Fruit fly (Drosophila melanogaster) whole organism, wandering third instar larva: ENCODE data around the gene nesd.
A peak's percentile ranks its signal among the peaks of the same experiment; 100 is the strongest.

Source experiments
- Abd-B ChIP-seq: fragments of >200 bp; optimal IDR thresholded peaks from 2 replicates; lab custom pipeline; 2017; ENCODE audit warnings: missing biosample characterization, missing genetic modification characterization
- CG32264 ChIP-seq: fragments of 200-800 bp; sonication (Bioruptor generic); optimal IDR thresholded peaks from 2 replicates; lab custom pipeline; 2016; ENCODE audit warnings: missing biosample characterization, missing genetic modification characterization
- CG9705 ChIP-seq: fragments of 200-800 bp; sonication (Bioruptor generic); optimal IDR thresholded peaks from 2 replicates; lab custom pipeline; 2018; ENCODE audit warnings: missing biosample characterization, mild to moderate bottlenecking, missing genetic modification characterization
- CrebA ChIP-seq: fragments of 200-800 bp; sonication (Bioruptor generic); optimal IDR thresholded peaks from 2 replicates; lab custom pipeline; 2016; ENCODE audit warnings: missing biosample characterization, mild to moderate bottlenecking, missing genetic modification characterization, borderline replicate concordance
- Dfd ChIP-seq: fragments of >200 bp; optimal IDR thresholded peaks from 2 replicates; lab custom pipeline; 2017; ENCODE audit warnings: missing biosample characterization, missing genetic modification characterization
- Dif ChIP-seq: fragments of 200-275, 200-300 bp; sonication (Bioruptor generic); optimal IDR thresholded peaks from 2 replicates; lab custom pipeline; 2018; ENCODE audit warnings: missing biosample characterization, missing genetic modification characterization; ENCODE audit not compliant: partially characterized antibody
- GATAd ChIP-seq: sonication (Bioruptor generic); optimal IDR thresholded peaks from 2 replicates; lab custom pipeline; 2016; ENCODE audit warnings: missing biosample characterization, missing genetic modification characterization
- HLH106 ChIP-seq: fragments of 200-800 bp; optimal IDR thresholded peaks from 3 replicates; lab custom pipeline; 2019; ENCODE audit warnings: missing biosample characterization, mild to moderate bottlenecking, missing genetic modification characterization, moderate library complexity
- Hnf4 ChIP-seq: fragments of 200-800 bp; sonication (Bioruptor generic); optimal IDR thresholded peaks from 2 replicates; lab custom pipeline; 2016; ENCODE audit warnings: missing biosample characterization, mild to moderate bottlenecking, missing genetic modification characterization
- Hr78 ChIP-seq: fragments of >200 bp; optimal IDR thresholded peaks from 2 replicates; lab custom pipeline; 2017; ENCODE audit warnings: missing biosample characterization, missing genetic modification characterization
- Hr83 ChIP-seq: fragments of 200-300 bp; sonication (Bioruptor generic); optimal IDR thresholded peaks from 2 replicates; lab custom pipeline; 2016; ENCODE audit warnings: missing biosample characterization, mild to moderate bottlenecking, missing genetic modification characterization, moderate library complexity; ENCODE audit not compliant: poor library complexity, severe bottlenecking
- Jra ChIP-seq: sonication (Bioruptor generic); optimal IDR thresholded peaks from 2 replicates; lab custom pipeline; 2016; ENCODE audit warnings: missing biosample characterization, missing genetic modification characterization
- Mio ChIP-seq: sonication (Bioruptor generic); optimal IDR thresholded peaks from 2 replicates; lab custom pipeline; 2016; ENCODE audit warnings: missing biosample characterization, missing genetic modification characterization
- Myc ChIP-seq: fragments of >200 bp; optimal IDR thresholded peaks from 2 replicates; lab custom pipeline; 2017
- OdsH ChIP-seq: fragments of 200-800 bp; sonication (Bioruptor generic); optimal IDR thresholded peaks from 2 replicates; lab custom pipeline; 2016; ENCODE audit warnings: missing biosample characterization, mild to moderate bottlenecking, missing genetic modification characterization
- Rel ChIP-seq, 2 experiments: fragments of 200-800 bp; sonication (Bioruptor generic) in 1 of 2; optimal IDR thresholded peaks; 2 replicates in 1 of 2; 3 replicates in 1 of 2; lab custom pipeline; 2016 to 2019; ENCODE audit warnings: mild to moderate bottlenecking in 2 of 2, missing biosample characterization in 2 of 2, missing genetic modification characterization in 2 of 2, moderate library complexity in 1 of 2
- Sp1 ChIP-seq: fragments of 200-800 bp; sonication (Bioruptor generic); optimal IDR thresholded peaks from 3 replicates; lab custom pipeline; 2019; ENCODE audit warnings: missing biosample characterization, mild to moderate bottlenecking, missing genetic modification characterization, moderate library complexity
- Vsx2 ChIP-seq: fragments of 200-300, 225-300 bp; sonication (Bioruptor generic); optimal IDR thresholded peaks from 2 replicates; lab custom pipeline; 2018; ENCODE audit warnings: missing biosample characterization, missing genetic modification characterization; ENCODE audit not compliant: partially characterized antibody
- br ChIP-seq: fragments of 200-800 bp; sonication (Bioruptor generic); optimal IDR thresholded peaks from 2 replicates; lab custom pipeline; 2016; ENCODE audit warnings: missing biosample characterization, missing genetic modification characterization
- brk ChIP-seq: fragments of 200-800 bp; sonication (Bioruptor generic); optimal IDR thresholded peaks from 2 replicates; lab custom pipeline; 2016; ENCODE audit warnings: missing biosample characterization, mild to moderate bottlenecking, missing genetic modification characterization
- dl ChIP-seq, 2 experiments: fragments of 175-275, 200-275 bp in 1 of 2; fragments of 200-275 bp in 1 of 2; sonication (Bioruptor generic); optimal IDR thresholded peaks; lab custom pipeline; 2018; ENCODE audit warnings: mild to moderate bottlenecking in 2 of 2, missing biosample characterization in 2 of 2, missing genetic modification characterization in 2 of 2, moderate library complexity in 2 of 2; ENCODE audit not compliant: partially characterized antibody in 2 of 2, insufficient read depth in 1 of 2
- dmrt93B ChIP-seq: fragments of 200-800 bp; sonication (Bioruptor generic); optimal IDR thresholded peaks from 2 replicates; lab custom pipeline; 2018; ENCODE audit warnings: missing biosample characterization, mild to moderate bottlenecking, missing genetic modification characterization
- dsf ChIP-seq: sonication (Bioruptor generic); optimal IDR thresholded peaks from 2 replicates; lab custom pipeline; 2016; ENCODE audit warnings: missing biosample characterization, missing genetic modification characterization, borderline replicate concordance
- ey ChIP-seq: fragments of 200-800 bp; sonication (Bioruptor generic); optimal IDR thresholded peaks from 2 replicates; lab custom pipeline; 2016; ENCODE audit warnings: missing biosample characterization, missing genetic modification characterization
- foxo ChIP-seq, 2 experiments: fragments of 200-800 bp; sonication (Bioruptor generic); optimal IDR thresholded peaks; 2 replicates in 1 of 2; 3 replicates in 1 of 2; lab custom pipeline; 2016 to 2017; ENCODE audit warnings: missing biosample characterization in 2 of 2, missing genetic modification characterization in 2 of 2
- fru ChIP-seq: fragments of 200-800 bp; sonication (Bioruptor generic); optimal IDR thresholded peaks from 3 replicates; lab custom pipeline; 2016; ENCODE audit warnings: missing biosample characterization, mild to moderate bottlenecking, missing genetic modification characterization
- h ChIP-seq: fragments of 200-800 bp; sonication (Bioruptor generic); optimal IDR thresholded peaks from 3 replicates; lab custom pipeline; 2016; ENCODE audit warnings: missing biosample characterization, mild to moderate bottlenecking, missing genetic modification characterization
- jim ChIP-seq: fragments of 175-275, 200-325 bp; sonication (Bioruptor generic); optimal IDR thresholded peaks from 2 replicates; lab custom pipeline; 2016; ENCODE audit warnings: missing biosample characterization, mild to moderate bottlenecking, missing genetic modification characterization
- lola ChIP-seq: fragments of >200 bp; optimal IDR thresholded peaks from 2 replicates; lab custom pipeline; 2017; ENCODE audit warnings: missing biosample characterization, missing genetic modification characterization
- pan ChIP-seq: fragments of >200 bp; optimal IDR thresholded peaks from 2 replicates; lab custom pipeline; 2017
- psq ChIP-seq: fragments of 200-800 bp; sonication (Bioruptor generic); optimal IDR thresholded peaks from 3 replicates; lab custom pipeline; 2017; ENCODE audit warnings: missing biosample characterization, mild to moderate bottlenecking, missing genetic modification characterization, moderate library complexity
- rgr ChIP-seq: fragments of 200-800 bp; sonication (Bioruptor generic); optimal IDR thresholded peaks from 3 replicates; lab custom pipeline; 2016; ENCODE audit warnings: missing biosample characterization, mild to moderate bottlenecking, missing genetic modification characterization
- sage ChIP-seq: fragments of 200-800 bp; sonication (Bioruptor generic); optimal IDR thresholded peaks from 2 replicates; lab custom pipeline; 2016; ENCODE audit warnings: missing biosample characterization, mild to moderate bottlenecking, missing genetic modification characterization
- sv ChIP-seq: fragments of 200-800 bp; sonication (Bioruptor generic); optimal IDR thresholded peaks from 3 replicates; lab custom pipeline; 2016; ENCODE audit warnings: missing biosample characterization, missing genetic modification characterization
- tai ChIP-seq: sonication (Bioruptor generic); optimal IDR thresholded peaks from 2 replicates; lab custom pipeline; 2016; ENCODE audit warnings: missing biosample characterization, missing genetic modification characterization
- woc ChIP-seq: sonication (Bioruptor generic); optimal IDR thresholded peaks from 2 replicates; lab custom pipeline; 2016; ENCODE audit warnings: missing biosample characterization, mild to moderate bottlenecking, missing genetic modification characterization

nesd gene

dm6 chr2L:20117752-20118151, 24.0 kb downstream of the nesd start:
- TF ChIP-seq lola (GFP tag; lab: Kevin White, UChicago) (no peak), HLH106 (tag; lab: Kevin White, UChicago) (no peak), dmrt93B (GFP tag; lab: Kevin White, UChicago) (no peak), CG32264 (GFP tag; lab: Kevin White, UChicago) (no peak), Abd-B (GFP tag; lab: Kevin White, UChicago) (no peak), Jra (no peak), GATAd (GFP tag; lab: Kevin White, UChicago) (no peak), ey (no peak), Rel (GFP tag; optimal IDR thresholded peaks at IDR 0.05; lab: Kevin White, UChicago) (no peak), Rel (tag; optimal IDR thresholded peaks at IDR 0.05; lab: Kevin White, UChicago) (no peak), Sp1 (no peak), CG9705 (no peak), Mio (GFP tag; lab: Kevin White, UChicago) (no peak), Hr83 (GFP tag; lab: Kevin White, UChicago) (no peak), pan (lab: Kevin White, UChicago) (no peak), dsf (GFP tag; lab: Kevin White, UChicago) (no peak), fru (GFP tag; lab: Kevin White, UChicago) (no peak), Hr78 (no peak), Myc (lab: Kevin White, UChicago) (no peak), h (no peak)

- TF ChIP-seq GATAd (GFP tag; lab: Kevin White, UChicago): no peak
- no peak for TF ChIP-seq dl (GFP tag; optimal IDR thresholded peaks at IDR 0.05; lab: Kevin White, UChicago; ENCODE audit: insufficient read depth in 1 of 2, partially characterized antibody in 2 of 2)
- TF ChIP-seq Jra: peak; percentile 34
- TF ChIP-seq rgr (GFP tag; lab: Kevin White, UChicago): peak; percentile 57
- TF ChIP-seq brk (GFP tag; lab: Kevin White, UChicago): peak; percentile 12
- TF ChIP-seq OdsH (GFP tag; lab: Kevin White, UChicago): peak; percentile 66
- TF ChIP-seq psq (GFP tag; lab: Kevin White, UChicago): peak; percentile 62
- TF ChIP-seq sage: no peak
- TF ChIP-seq Hr83 (GFP tag; lab: Kevin White, UChicago): peak; percentile 88
- no peak for TF ChIP-seq Dif
- TF ChIP-seq CG9705: peak; percentile 32
- peak; percentile 66 for TF ChIP-seq ey
- peak; percentile 67 for TF ChIP-seq br (GFP tag; lab: Kevin White, UChicago)
- peak; percentile 65 for TF ChIP-seq HLH106 (tag; lab: Kevin White, UChicago)
- TF ChIP-seq foxo (GFP tag; optimal IDR thresholded peaks at IDR 0.05; lab: Kevin White, UChicago): peak in 1 of 2 experiments; percentile 83
- TF ChIP-seq Vsx2 (GFP tag; lab: Kevin White, UChicago): no peak
- TF ChIP-seq fru (GFP tag; lab: Kevin White, UChicago): peak; percentile 49
- TF ChIP-seq h: peak; percentile 47
- TF ChIP-seq Myc (lab: Kevin White, UChicago): peak; percentile 98
- TF ChIP-seq CrebA (GFP tag; lab: Kevin White, UChicago): no peak
- no peak for TF ChIP-seq dsf (GFP tag; lab: Kevin White, UChicago)
- TF ChIP-seq woc (GFP tag; lab: Kevin White, UChicago): peak; percentile 26
- no peak for TF ChIP-seq lola (GFP tag; lab: Kevin White, UChicago)
- no peak for TF ChIP-seq Dfd (GFP tag; lab: Kevin White, UChicago)
- peak; percentile 73 for TF ChIP-seq Sp1
- peak; percentile 33 for TF ChIP-seq jim
- peak; percentile 76 for TF ChIP-seq tai
- peak; percentile 83 for TF ChIP-seq sv
- TF ChIP-seq dmrt93B (GFP tag; lab: Kevin White, UChicago): peak; percentile 31
- peak; percentile 68 for TF ChIP-seq Hnf4 (GFP tag; lab: Kevin White, UChicago)
Observed at dm6 chr2L:20120388-20121232, 26.8 kb downstream of the nesd start.
